Worm (Caenorhabditis elegans) whole organism, young adult: ENCODE data around the gene fbxa-4.

Source experiments
- B0019.2 ChIP-seq: fragments of 200-800 bp; sonication (Bioruptor generic); conservative IDR thresholded peaks from 2 replicates; pipeline ENCODE4 v1.3.6; 2022; ENCODE audit warnings: missing genetic modification reagents, missing genetic modification characterization, missing compliant biosample characterization
- B0261.1 ChIP-seq: sonication (generic microtip); optimal IDR thresholded peaks from 2 replicates; lab custom pipeline; 2016; ENCODE audit warnings: mild to moderate bottlenecking, missing genetic modification characterization, moderate library complexity, missing compliant biosample characterization
- C06A6.2 ChIP-seq: fragments of 200-800 bp; sonication (Bioruptor generic); conservative IDR thresholded peaks from 2 replicates; pipeline ENCODE4 v1.3.6; 2022; ENCODE audit warnings: missing genetic modification characterization, missing compliant biosample characterization
- C17E4.6 ChIP-seq: fragments of 200-800 bp; sonication (Bioruptor generic); IDR thresholded peaks from 2 replicates; pipeline ENCODE4 v1.3.6; 2022; ENCODE audit warnings: missing genetic modification reagents, missing genetic modification characterization, missing compliant biosample characterization
- F23B12.7 ChIP-seq: sonication (generic microtip); optimal IDR thresholded peaks from 2 replicates; lab custom pipeline; 2017; ENCODE audit warnings: missing genetic modification characterization, mild to moderate bottlenecking, missing compliant biosample characterization, antibody characterized with exemption, moderate library complexity; ENCODE audit not compliant: insufficient read depth
- F49E8.2 ChIP-seq: sonication (generic microtip); optimal IDR thresholded peaks from 3 replicates; lab custom pipeline; 2017; ENCODE audit warnings: missing genetic modification characterization, mild to moderate bottlenecking, missing compliant biosample characterization, antibody characterized with exemption, moderate library complexity; ENCODE audit not compliant: insufficient read depth
- F52B5.7 ChIP-seq: sonication (generic microtip); optimal IDR thresholded peaks from 2 replicates; lab custom pipeline; 2016; ENCODE audit warnings: mild to moderate bottlenecking, missing genetic modification characterization, missing compliant biosample characterization
- F57C9.4 ChIP-seq: sonication (generic microtip); optimal IDR thresholded peaks from 2 replicates; lab custom pipeline; 2017; ENCODE audit warnings: mild to moderate bottlenecking, missing genetic modification characterization, missing compliant biosample characterization
- K12H6.12 ChIP-seq: fragments of 200-800 bp; sonication (Bioruptor generic); optimal IDR thresholded peaks from 2 replicates; lab custom pipeline; 2018; ENCODE audit warnings: mild to moderate bottlenecking, missing genetic modification characterization, missing compliant biosample characterization
- T26A5.8 ChIP-seq: sonication (generic microtip); optimal IDR thresholded peaks from 2 replicates; lab custom pipeline; 2016; ENCODE audit warnings: missing genetic modification characterization, missing compliant biosample characterization
- Y56A3A.18 ChIP-seq: fragments of 200-800 bp; sonication (Bioruptor generic); IDR thresholded peaks from 2 replicates; pipeline ENCODE4 v1.3.6; 2022; ENCODE audit warnings: missing genetic modification reagents, missing genetic modification characterization, missing compliant biosample characterization
- Y67H2A.10 ChIP-seq: fragments of 200-800 bp; sonication (Bioruptor generic); conservative IDR thresholded peaks from 2 replicates; pipeline ENCODE4 v1.3.6; 2022; ENCODE audit warnings: missing genetic modification reagents, missing genetic modification characterization, missing compliant biosample characterization
- ZK185.1 ChIP-seq: sonication (generic microtip); optimal IDR thresholded peaks from 2 replicates; lab custom pipeline; 2016; ENCODE audit warnings: mild to moderate bottlenecking, missing genetic modification characterization, missing compliant biosample characterization; ENCODE audit not compliant: poor library complexity, severe bottlenecking
- attf-5 ChIP-seq: fragments of 200-800 bp; sonication (Bioruptor generic); optimal IDR thresholded peaks from 2 replicates; lab custom pipeline; 2018; ENCODE audit warnings: mild to moderate bottlenecking, missing genetic modification characterization, missing compliant biosample characterization
- attf-6 ChIP-seq: fragments of 200-800 bp; sonication (Bioruptor generic); IDR thresholded peaks from 2 replicates; pipeline ENCODE4 v1.3.6; 2022; ENCODE audit warnings: missing genetic modification reagents, missing genetic modification characterization, missing compliant biosample characterization
- ceh-100 ChIP-seq: fragments of 200-800 bp; sonication (Bioruptor generic); IDR thresholded peaks from 2 replicates; pipeline ENCODE4 v1.3.6; 2022; ENCODE audit warnings: missing genetic modification reagents, missing genetic modification characterization, missing compliant biosample characterization
- ceh-79 ChIP-seq: sonication (generic microtip); optimal IDR thresholded peaks from 2 replicates; lab custom pipeline; 2017; ENCODE audit warnings: mild to moderate bottlenecking, missing genetic modification characterization, missing compliant biosample characterization
- die-1 ChIP-seq: sonication (generic microtip); optimal IDR thresholded peaks from 2 replicates; lab custom pipeline; 2016; ENCODE audit warnings: missing genotype, mild to moderate bottlenecking, missing genetic modification characterization, missing compliant biosample characterization
- efl-1 ChIP-seq: fragments of 150-350 bp; optimal IDR thresholded peaks from 2 replicates; lab custom pipeline; 2014; ENCODE audit warnings: missing biosample characterization, missing genetic modification reagents, missing genetic modification characterization
- ekl-4 ChIP-seq: fragments of 200-800 bp; sonication (Bioruptor generic); IDR thresholded peaks from 2 replicates; pipeline ENCODE4 v1.3.6; 2022; ENCODE audit warnings: missing genetic modification reagents, missing genetic modification characterization, missing compliant biosample characterization
- gei-17 ChIP-seq: fragments of 200-800 bp; sonication (Bioruptor generic); optimal IDR thresholded peaks from 2 replicates; lab custom pipeline; 2018; ENCODE audit warnings: mild to moderate bottlenecking, missing genetic modification characterization, missing compliant biosample characterization
- him-1 ChIP-seq: sonication (generic microtip); optimal IDR thresholded peaks from 2 replicates; lab custom pipeline; 2016; ENCODE audit warnings: missing genotype, missing genetic modification reagents, missing genetic modification characterization, missing compliant biosample characterization
- hmg-1.2 ChIP-seq: fragments of 200-800 bp; sonication (Bioruptor generic); IDR thresholded peaks from 2 replicates; pipeline ENCODE4 v1.3.6; 2022; ENCODE audit warnings: missing genetic modification reagents, missing genetic modification characterization, missing compliant biosample characterization
- lag-1 ChIP-seq: fragments of 200-800 bp; sonication (Bioruptor generic); IDR thresholded peaks from 2 replicates; pipeline ENCODE4 v1.3.6; 2022; ENCODE audit warnings: missing genetic modification reagents, missing genetic modification characterization, missing compliant biosample characterization
- let-607 ChIP-seq, 2 experiments: fragments of 200-800 bp in 1 of 2; sonication (Bioruptor generic) in 1 of 2; sonication (generic microtip) in 1 of 2; optimal IDR thresholded peaks; 2 replicates each; lab custom pipeline; 2016 to 2018; ENCODE audit warnings: mild to moderate bottlenecking in 2 of 2, missing compliant biosample characterization in 2 of 2, missing genetic modification characterization in 2 of 2, moderate library complexity in 2 of 2, missing genotype in 1 of 2
- lin-26 ChIP-seq: fragments of 200-800 bp; sonication (Bioruptor generic); IDR thresholded peaks from 2 replicates; pipeline ENCODE4 v1.3.6; 2022; ENCODE audit warnings: missing genetic modification reagents, missing genetic modification characterization, missing compliant biosample characterization
- lin-35 ChIP-seq, 3 experiments: fragments of 150-350 bp in 2 of 3; sonication (generic microtip) in 1 of 3; optimal IDR thresholded peaks; 2 replicates each; lab custom pipeline; 2014 to 2018; ENCODE audit warnings: missing biosample characterization in 3 of 3, missing genetic modification characterization in 3 of 3, missing genetic modification reagents in 3 of 3
- madf-3 ChIP-seq: fragments of 200-800 bp; sonication (Bioruptor generic); IDR thresholded peaks from 2 replicates; pipeline ENCODE4 v1.3.6; 2022; ENCODE audit warnings: missing genetic modification reagents, missing genetic modification characterization, missing compliant biosample characterization
- mcd-1 ChIP-seq: fragments of 200-800 bp; sonication (Bioruptor generic); IDR thresholded peaks from 2 replicates; pipeline ENCODE4 v1.3.6; 2022; ENCODE audit warnings: missing genetic modification reagents, missing genetic modification characterization, missing compliant biosample characterization
- mel-28 ChIP-seq: sonication (generic microtip); optimal IDR thresholded peaks from 2 replicates; lab custom pipeline; 2016; ENCODE audit warnings: borderline replicate concordance, mild to moderate bottlenecking, missing genetic modification characterization, missing compliant biosample characterization
- mes-4 ChIP-seq: sonication (generic microtip); optimal IDR thresholded peaks from 2 replicates; lab custom pipeline; 2016; ENCODE audit warnings: missing genotype, missing genetic modification characterization, missing compliant biosample characterization
- mxl-1 ChIP-seq: sonication (generic microtip); optimal IDR thresholded peaks from 2 replicates; lab custom pipeline; 2016; ENCODE audit warnings: missing genetic modification characterization, missing compliant biosample characterization
- nfya-1 ChIP-seq: sonication (generic microtip); optimal IDR thresholded peaks from 2 replicates; lab custom pipeline; 2017; ENCODE audit warnings: antibody characterized with exemption, missing compliant biosample characterization, missing genetic modification characterization, borderline replicate concordance; ENCODE audit not compliant: insufficient read depth
- nfya-2 ChIP-seq: fragments of 200-800 bp; sonication (Bioruptor generic); IDR thresholded peaks from 2 replicates; pipeline ENCODE4 v1.3.6; 2022; ENCODE audit warnings: missing genetic modification reagents, missing genetic modification characterization, missing compliant biosample characterization
- nfyb-1 ChIP-seq: fragments of 200-800 bp; sonication (Bioruptor generic); IDR thresholded peaks from 2 replicates; pipeline ENCODE4 v1.3.6; 2022; ENCODE audit warnings: missing genetic modification reagents, missing genetic modification characterization, missing compliant biosample characterization
- nhr-27 ChIP-seq: fragments of 200-800 bp; sonication (Bioruptor generic); optimal IDR thresholded peaks from 2 replicates; lab custom pipeline; 2018; ENCODE audit warnings: mild to moderate bottlenecking, missing genetic modification characterization, moderate library complexity, missing compliant biosample characterization
- rec-8 ChIP-seq, 2 experiments: sonication (generic microtip); optimal IDR thresholded peaks; 2 replicates each; lab custom pipeline; 2016; ENCODE audit warnings: mild to moderate bottlenecking in 2 of 2, missing genetic modification characterization in 2 of 2, missing genetic modification reagents in 2 of 2, missing genotype in 2 of 2, missing biosample characterization in 1 of 2, missing compliant biosample characterization in 1 of 2, moderate library complexity in 1 of 2
- rpc-1 ChIP-seq, 2 experiments: fragments of 150-350 bp in 1 of 2; sonication (generic microtip) in 1 of 2; optimal IDR thresholded peaks; 2 replicates each; lab custom pipeline; 2014 to 2018; ENCODE audit warnings: missing biosample characterization in 1 of 2, missing genetic modification characterization in 1 of 2, missing genetic modification reagents in 1 of 2, missing genotype in 1 of 2
- sea-2 ChIP-seq: fragments of 200-800 bp; sonication (Bioruptor generic); IDR thresholded peaks from 2 replicates; pipeline ENCODE4 v1.3.6; 2022; ENCODE audit warnings: missing genetic modification characterization, missing compliant biosample characterization
- snpc-3.4 ChIP-seq: sonication (generic microtip); optimal IDR thresholded peaks from 2 replicates; lab custom pipeline; 2017; ENCODE audit warnings: missing genetic modification characterization, mild to moderate bottlenecking, missing compliant biosample characterization, antibody characterized with exemption, moderate library complexity, missing genotype, missing genetic modification reagents
- sptf-2 ChIP-seq: fragments of 200-800 bp; sonication (Bioruptor generic); optimal IDR thresholded peaks from 2 replicates; lab custom pipeline; 2018; ENCODE audit warnings: mild to moderate bottlenecking, missing genetic modification characterization, missing compliant biosample characterization
- tbx-9 ChIP-seq: sonication (generic microtip); optimal IDR thresholded peaks from 2 replicates; lab custom pipeline; 2016; ENCODE audit warnings: borderline replicate concordance, missing genetic modification characterization, inconsistent platforms, missing compliant biosample characterization
- tlf-1 ChIP-seq: fragments of 200-800 bp; sonication (Bioruptor generic); optimal IDR thresholded peaks from 2 replicates; lab custom pipeline; 2018; ENCODE audit warnings: mild to moderate bottlenecking, missing genetic modification characterization, missing compliant biosample characterization
- ztf-22 ChIP-seq: fragments of 200-800 bp; sonication (Bioruptor generic); optimal IDR thresholded peaks from 2 replicates; lab custom pipeline; 2018; ENCODE audit warnings: mild to moderate bottlenecking, missing genetic modification characterization, moderate library complexity, missing compliant biosample characterization
- ztf-3 ChIP-seq: fragments of 200-800 bp; sonication (Bioruptor generic); optimal IDR thresholded peaks from 2 replicates; lab custom pipeline; 2018; ENCODE audit warnings: mild to moderate bottlenecking, missing genetic modification characterization, missing compliant biosample characterization

fbxa-4 gene

ce11 chrII:2378465-2379009, 36.8 kb downstream of the fbxa-4 start (continued):
- TF ChIP-seq T26A5.8 (no peak), B0019.2 (GFP tag; lab: Robert Waterston, UW) (no peak), hmg-1.2 (GFP tag; lab: Robert Waterston, UW) (no peak), mcd-1 (GFP tag; lab: Robert Waterston, UW) (no peak; the same call in none of the 2 replicates), Y56A3A.18 (GFP tag; lab: Robert Waterston, UW) (peak; percentile 51; the same call in 1 of the 2 replicates), F23B12.7 (tag; lab: Kevin White, UChicago) (no peak), sptf-2 (GFP tag; lab: Kevin White, UChicago) (peak; percentile 64), F49E8.2 (no peak), attf-5 (GFP tag; lab: Kevin White, UChicago) (peak; percentile 3), F52B5.7 (tag; lab: Kevin White, UChicago) (no peak), ceh-100 (GFP tag; lab: Robert Waterston, UW) (no peak), snpc-3.4 (no peak), nhr-27 (no peak), nfya-1 (tag; lab: Kevin White, UChicago) (no peak), ztf-3 (GFP tag; lab: Kevin White, UChicago) (peak; percentile 80), K12H6.12 (no peak), F57C9.4 (tag; lab: Kevin White, UChicago) (no peak), mes-4 (no peak)

- TF ChIP-seq hmg-1.2 (GFP tag; lab: Robert Waterston, UW), result no peak
- no peak for TF ChIP-seq tbx-9
- no peak for TF ChIP-seq attf-6
- no peak for TF ChIP-seq rpc-1 (optimal IDR thresholded peaks at IDR 0.05; lab: Kevin White, UChicago)
- TF ChIP-seq rpc-1 (tag; optimal IDR thresholded peaks at IDR 0.05; lab: Kevin White, UChicago), result no peak
- TF ChIP-seq lin-26 (GFP tag; lab: Robert Waterston, UW), result no peak
- TF ChIP-seq lin-35 (GFP tag; optimal IDR thresholded peaks at IDR 0.05; lab: Kevin White, UChicago), result no peak
- no peak for TF ChIP-seq ekl-4 (GFP tag; lab: Robert Waterston, UW)
- no peak for TF ChIP-seq die-1
- TF ChIP-seq tlf-1 (GFP tag; lab: Kevin White, UChicago), result no peak
- TF ChIP-seq nfya-2 (GFP tag; lab: Robert Waterston, UW), result no peak
- no peak for TF ChIP-seq mcd-1 (GFP tag; lab: Robert Waterston, UW)
- no peak for TF ChIP-seq ztf-3 (GFP tag; lab: Kevin White, UChicago)
- TF ChIP-seq rec-8 (tag; optimal IDR thresholded peaks at IDR 0.05; lab: Kevin White, UChicago), result no peak
- TF ChIP-seq mxl-1 (tag; lab: Kevin White, UChicago), result no peak
- no peak for TF ChIP-seq B0261.1
- no peak for TF ChIP-seq gei-17 (GFP tag; lab: Kevin White, UChicago)
- TF ChIP-seq him-1 (tag; lab: Kevin White, UChicago), result no peak
Measured at ce11 chrII:2377751-2378150, 37.6 kb downstream of the fbxa-4 start, which contains the start of gene F16G10.6. F16G10.6 (minus strand) TSS chrII:2377851.

ce11 chrII:2374973-2375372, 40.4 kb downstream of the fbxa-4 start, which contains the start of gene F16G10.2:
F16G10.2 (plus strand) TSS chrII:2375273.
- TF ChIP-seq mel-28 (tag; lab: Kevin White, UChicago) (no peak), ztf-22 (GFP tag; lab: Kevin White, UChicago) (no peak), nfyb-1 (GFP tag; lab: Robert Waterston, UW) (no peak), sea-2 (GFP tag; lab: Robert Waterston, UW) (no peak), let-607 (tag; optimal IDR thresholded peaks at IDR 0.05; lab: Kevin White, UChicago) (no peak), ceh-79 (tag; lab: Kevin White, UChicago) (no peak), rpc-1 (optimal IDR thresholded peaks at IDR 0.05; lab: Kevin White, UChicago) (no peak), rpc-1 (tag; optimal IDR thresholded peaks at IDR 0.05; lab: Kevin White, UChicago) (no peak), lag-1 (GFP tag; lab: Robert Waterston, UW) (no peak), Y67H2A.10 (no peak), madf-3 (GFP tag; lab: Robert Waterston, UW) (no peak), C17E4.6 (no peak), efl-1 (GFP tag; lab: Kevin White, UChicago) (no peak), C06A6.2 (GFP tag; lab: Robert Waterston, UW) (no peak), ceh-100 (GFP tag; lab: Robert Waterston, UW) (no peak), ZK185.1 (tag; lab: Kevin White, UChicago) (no peak), ekl-4 (GFP tag; lab: Robert Waterston, UW) (no peak)
